Worm (Caenorhabditis elegans) whole organism, L1 larva: ENCODE measurements around the gene D1053.4.

ENCODE experiments used
- C04F5.9 ChIP-seq: sonication (generic microtip); optimal IDR thresholded peaks from 2 replicates; lab custom pipeline; 2016; ENCODE audit warnings: missing genetic modification characterization, missing compliant biosample characterization
- F16B12.6 ChIP-seq: fragments of 150-350 bp; optimal IDR thresholded peaks from 2 replicates; lab custom pipeline; 2014; ENCODE audit warnings: missing biosample characterization, missing genetic modification characterization
- aha-1 ChIP-seq: fragments of 150-350 bp; optimal IDR thresholded peaks from 2 replicates; lab custom pipeline; 2014; ENCODE audit warnings: missing biosample characterization, missing genetic modification characterization
- alr-1 ChIP-seq: fragments of 200-800 bp; sonication (Bioruptor generic); optimal IDR thresholded peaks from 2 replicates; lab custom pipeline; 2018; ENCODE audit warnings: borderline replicate concordance, mild to moderate bottlenecking, missing genetic modification characterization, missing compliant biosample characterization
- aly-2 ChIP-seq: fragments of 150-350 bp; optimal IDR thresholded peaks from 2 replicates; lab custom pipeline; 2014; ENCODE audit warnings: missing biosample characterization, missing genetic modification characterization
- ama-1 ChIP-seq: fragments of 150-350 bp; optimal IDR thresholded peaks from 2 replicates; lab custom pipeline; 2014
- blmp-1 ChIP-seq: fragments of 150-350 bp; optimal IDR thresholded peaks from 2 replicates; lab custom pipeline; 2014; ENCODE audit warnings: missing biosample characterization, missing genetic modification characterization
- ceh-8 ChIP-seq: fragments of 200-800 bp; sonication (Bioruptor generic); optimal IDR thresholded peaks from 2 replicates; lab custom pipeline; 2018; ENCODE audit warnings: mild to moderate bottlenecking, missing genetic modification characterization, moderate library complexity, missing compliant biosample characterization
- ceh-90 ChIP-seq: sonication (generic microtip); optimal IDR thresholded peaks from 2 replicates; lab custom pipeline; 2016; ENCODE audit warnings: missing genetic modification characterization, missing compliant biosample characterization
- ces-1 ChIP-seq: fragments of 150-350 bp; optimal IDR thresholded peaks from 2 replicates; lab custom pipeline; 2014; ENCODE audit warnings: missing biosample characterization, missing genetic modification reagents, missing genetic modification characterization
- efl-1 ChIP-seq, 4 experiments: fragments of 150-350 bp; optimal IDR thresholded peaks in 3 of 4; peaks in 1 of 4; 1 replicate in 1 of 4; 2 replicates in 3 of 4; lab custom pipeline; 2014; ENCODE audit warnings: missing biosample characterization in 2 of 4, missing genetic modification characterization in 2 of 4, missing genetic modification reagents in 2 of 4
- efl-3 ChIP-seq: fragments of 200-800 bp; sonication (Bioruptor generic); optimal IDR thresholded peaks from 2 replicates; lab custom pipeline; 2018; ENCODE audit warnings: mild to moderate bottlenecking, missing genetic modification characterization, missing compliant biosample characterization
- elt-2 ChIP-seq: sonication (generic microtip); optimal IDR thresholded peaks from 2 replicates; lab custom pipeline; 2016; ENCODE audit warnings: missing genetic modification characterization, mild to moderate bottlenecking, inconsistent platforms, missing compliant biosample characterization, missing genetic modification reagents
- elt-3 ChIP-seq, 6 experiments: fragments of 150-350 bp in 1 of 6; sonication (generic microtip); optimal IDR thresholded peaks; 2 replicates each; lab custom pipeline; 2017 to 2018; ENCODE audit warnings: missing biosample characterization in 6 of 6, missing genetic modification characterization in 6 of 6, inconsistent platforms in 1 of 6
- fkh-8 ChIP-seq: sonication (generic microtip); optimal IDR thresholded peaks from 2 replicates; lab custom pipeline; 2016; ENCODE audit warnings: mild to moderate bottlenecking, missing genetic modification characterization, missing compliant biosample characterization
- hlh-4 ChIP-seq: sonication (generic microtip); optimal IDR thresholded peaks from 2 replicates; lab custom pipeline; 2016; ENCODE audit warnings: mild to moderate bottlenecking, missing genetic modification characterization, missing compliant biosample characterization
- isw-1 ChIP-seq: fragments of 200-800 bp; sonication (Bioruptor generic); IDR thresholded peaks from 2 replicates; pipeline ENCODE4 v1.3.6; 2022; ENCODE audit warnings: missing genetic modification characterization, missing compliant biosample characterization
- jun-1 ChIP-seq: fragments of 150-350 bp; optimal IDR thresholded peaks from 2 replicates; lab custom pipeline; 2014; ENCODE audit warnings: missing biosample characterization, missing genetic modification reagents, missing genetic modification characterization
- lin-13 ChIP-seq: fragments of 150-350 bp; optimal IDR thresholded peaks from 2 replicates; lab custom pipeline; 2014; ENCODE audit warnings: missing biosample characterization, missing genetic modification reagents, missing genetic modification characterization
- lin-14 ChIP-seq: fragments of 200-800 bp; sonication (Bioruptor generic); optimal IDR thresholded peaks from 2 replicates; lab custom pipeline; 2018; ENCODE audit warnings: mild to moderate bottlenecking, missing genetic modification characterization, moderate library complexity, missing compliant biosample characterization
- lin-35 ChIP-seq, 2 experiments: fragments of 150-350 bp; optimal IDR thresholded peaks; 2 replicates each; lab custom pipeline; 2014; ENCODE audit warnings: missing biosample characterization in 2 of 2, missing genetic modification characterization in 2 of 2, missing genetic modification reagents in 2 of 2
- lsy-2 ChIP-seq, 2 experiments: fragments of 150-350 bp; optimal IDR thresholded peaks; 2 replicates each; lab custom pipeline; 2014; ENCODE audit warnings: missing biosample characterization in 2 of 2, missing genetic modification characterization in 2 of 2
- mab-9 ChIP-seq: fragments of 200-800 bp; sonication (Bioruptor generic); IDR thresholded peaks from 2 replicates; pipeline ENCODE4 v1.3.6; 2022; ENCODE audit warnings: missing genetic modification reagents, missing genetic modification characterization, missing compliant biosample characterization
- mdl-1 ChIP-seq, 2 experiments: fragments of 150-350 bp; optimal IDR thresholded peaks; 2 replicates each; lab custom pipeline; 2014 to 2017; ENCODE audit warnings: missing biosample characterization in 2 of 2, missing genetic modification characterization in 2 of 2, inconsistent platforms in 1 of 2
- mef-2 ChIP-seq: fragments of 150-350 bp; optimal IDR thresholded peaks from 2 replicates; lab custom pipeline; 2014; ENCODE audit warnings: missing biosample characterization, missing genetic modification characterization
- mep-1 ChIP-seq: fragments of 150-350 bp; optimal IDR thresholded peaks from 2 replicates; lab custom pipeline; 2014; ENCODE audit warnings: missing biosample characterization, missing genetic modification characterization
- nhr-11 ChIP-seq: fragments of 150-350 bp; optimal IDR thresholded peaks from 2 replicates; lab custom pipeline; 2014; ENCODE audit warnings: missing biosample characterization, missing genetic modification characterization
- nhr-28 ChIP-seq: fragments of 150-350 bp; optimal IDR thresholded peaks from 2 replicates; lab custom pipeline; 2014; ENCODE audit warnings: missing biosample characterization, missing genetic modification characterization
- nhr-71 ChIP-seq: sonication (generic microtip); optimal IDR thresholded peaks from 2 replicates; lab custom pipeline; 2016; ENCODE audit warnings: mild to moderate bottlenecking, missing genetic modification characterization, moderate library complexity, missing compliant biosample characterization
- nhr-84 ChIP-seq: sonication (generic microtip); optimal IDR thresholded peaks from 2 replicates; lab custom pipeline; 2017; ENCODE audit warnings: missing biosample characterization, missing genetic modification characterization
- nhr-90 ChIP-seq: sonication (generic microtip); optimal IDR thresholded peaks from 2 replicates; lab custom pipeline; 2016; ENCODE audit warnings: mild to moderate bottlenecking, missing genetic modification characterization, missing compliant biosample characterization; ENCODE audit not compliant: poor library complexity
- pax-3 ChIP-seq: fragments of 200-800 bp; sonication (Bioruptor generic); optimal IDR thresholded peaks from 2 replicates; lab custom pipeline; 2018; ENCODE audit warnings: mild to moderate bottlenecking, missing genetic modification characterization, moderate library complexity, missing compliant biosample characterization
- rnt-1 ChIP-seq: sonication (generic microtip); optimal IDR thresholded peaks from 2 replicates; lab custom pipeline; 2016; ENCODE audit warnings: mild to moderate bottlenecking, missing genetic modification characterization, moderate library complexity, missing compliant biosample characterization
- skn-1 ChIP-seq: fragments of 150-350 bp; optimal IDR thresholded peaks from 2 replicates; lab custom pipeline; 2014; ENCODE audit warnings: missing biosample characterization, missing genetic modification characterization
- sox-4 ChIP-seq: sonication (generic microtip); optimal IDR thresholded peaks from 2 replicates; lab custom pipeline; 2016; ENCODE audit warnings: missing genetic modification characterization, missing compliant biosample characterization
- swsn-7 ChIP-seq: sonication (generic microtip); optimal IDR thresholded peaks from 2 replicates; lab custom pipeline; 2016; ENCODE audit warnings: missing genetic modification characterization, missing compliant biosample characterization
- tlp-1 ChIP-seq: fragments of 150-350 bp; optimal IDR thresholded peaks from 2 replicates; lab custom pipeline; 2014; ENCODE audit warnings: missing biosample characterization, missing genetic modification characterization
- unc-62 ChIP-seq: fragments of 150-350 bp; optimal IDR thresholded peaks from 2 replicates; lab custom pipeline; 2014; ENCODE audit warnings: missing biosample characterization, missing genetic modification reagents, missing genetic modification characterization
- unc-98 ChIP-seq: fragments of 200-800 bp; sonication (Bioruptor generic); IDR thresholded peaks from 2 replicates; pipeline ENCODE4 v1.3.6; 2022; ENCODE audit warnings: missing genetic modification characterization, missing compliant biosample characterization
- vab-15 ChIP-seq: sonication (generic microtip); optimal IDR thresholded peaks from 2 replicates; lab custom pipeline; 2017; ENCODE audit warnings: missing genotype, mild to moderate bottlenecking, missing genetic modification characterization, missing compliant biosample characterization
- xbp-1 ChIP-seq: sonication (generic microtip); optimal IDR thresholded peaks from 2 replicates; lab custom pipeline; 2016; ENCODE audit warnings: missing genetic modification characterization, missing compliant biosample characterization
- ztf-11 ChIP-seq, 2 experiments: sonication (generic microtip); optimal IDR thresholded peaks; 2 replicates each; lab custom pipeline; 2016 to 2017; ENCODE audit warnings: missing genetic modification characterization in 2 of 2, missing biosample characterization in 1 of 2, missing compliant biosample characterization in 1 of 2

The D1053.4 gene

ce11 chrX:11723781-11724201 lies at the start of gene D1053.4:
Gene D1053.4, minus strand, starts transcription at chrX:11723800.
- TF ChIP-seq lin-14 (peak; percentile 68), jun-1 (tag; lab: Kevin White, UChicago) (peak; percentile 10), mep-1 (tag; lab: Kevin White, UChicago) (peak; percentile 6), elt-2 (tag; lab: Kevin White, UChicago) (peak; percentile 79), ces-1 (GFP tag; lab: Kevin White, UChicago) (peak; percentile 22), unc-98 (GFP tag; lab: Robert Waterston, UW) (no peak), blmp-1 (tag; lab: Kevin White, UChicago) (peak; percentile 63), ztf-11 (tag; optimal IDR thresholded peaks at IDR 0.05; lab: Kevin White, UChicago) (no peak), lsy-2 (tag; optimal IDR thresholded peaks at IDR 0.05; lab: Kevin White, UChicago) (peak in 1 of 2 experiments; percentile 1), lin-35 (GFP tag; optimal IDR thresholded peaks at IDR 0.05; lab: Kevin White, UChicago) (peak in 1 of 2 experiments; percentile 27), efl-3 (GFP tag; lab: Kevin White, UChicago) (no peak), nhr-71 (peak; percentile 46), elt-3 (tag; optimal IDR thresholded peaks at IDR 0.05; lab: Kevin White, UChicago) (peak in 1 of 6 experiments; percentile 2)

DNA sequence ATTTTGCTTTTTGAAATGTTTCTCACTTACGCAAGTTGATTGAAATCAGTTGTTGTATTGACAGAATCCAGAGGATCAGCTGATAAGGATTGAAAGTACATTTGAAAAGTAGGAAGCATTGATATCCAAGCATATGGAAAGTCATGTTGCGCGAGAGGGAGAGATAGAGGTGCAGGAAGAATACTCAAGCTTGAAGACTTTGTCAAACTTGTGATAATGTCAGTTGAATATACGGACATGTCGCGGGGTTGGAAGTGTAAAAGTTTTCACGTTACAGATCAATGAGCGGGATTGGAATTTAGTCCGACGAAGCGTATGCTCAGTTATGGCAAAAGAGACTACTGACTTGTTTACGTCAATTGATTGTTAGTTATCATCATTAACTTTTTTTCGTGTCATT lies 45.7 kb upstream of the D1053.4 start, which contains the start of gene ttx-3:
TSS of gene ttx-3 (minus strand) at position 101 of the 400 bp plus-strand sequence.
- TF ChIP-seq fkh-8 (tag; lab: Kevin White, UChicago) (peak; percentile 26), nhr-90 (tag; lab: Kevin White, UChicago) (no peak), skn-1 (tag; lab: Kevin White, UChicago) (no peak), tlp-1 (tag; lab: Kevin White, UChicago) (no peak), efl-1 (optimal IDR thresholded peaks at IDR 0.05; lab: Kevin White, UChicago) (no peak), efl-1 (GFP tag; optimal IDR thresholded peaks at IDR 0.05 in 1 of 2; lab: Kevin White, UChicago) (peak in 1 of 2 experiments; percentile 29), nhr-28 (tag; lab: Kevin White, UChicago) (no peak)

DNA sequence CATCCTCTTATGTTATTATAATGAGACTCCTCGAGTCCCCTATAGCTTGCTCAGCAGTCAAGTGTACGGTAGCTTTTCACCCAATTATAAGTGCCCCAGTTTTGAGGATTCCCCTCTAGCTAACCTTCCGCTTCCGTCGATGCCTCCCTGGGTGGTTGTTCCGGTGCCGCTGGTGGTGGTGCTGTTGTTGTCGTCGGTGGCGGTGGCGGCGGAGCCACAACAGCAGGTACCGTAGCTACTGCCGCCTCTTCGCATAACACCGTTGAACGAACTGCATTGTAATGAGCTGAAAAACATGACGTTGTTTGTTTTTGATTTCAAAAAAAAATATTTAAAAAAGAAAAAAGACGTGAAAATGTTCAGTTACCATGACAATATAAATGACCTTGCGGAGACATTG lies 42.8 kb upstream of the D1053.4 start:
- TF ChIP-seq nhr-28 (tag; lab: Kevin White, UChicago) (no peak), alr-1 (no peak), ceh-8 (no peak), tlp-1 (tag; lab: Kevin White, UChicago) (no peak), ces-1 (GFP tag; lab: Kevin White, UChicago) (no peak), mef-2 (tag; lab: Kevin White, UChicago) (no peak), hlh-4 (no peak), aha-1 (no peak), unc-62 (GFP tag; lab: Kevin White, UChicago) (no peak), sox-4 (no peak), ztf-11 (tag; optimal IDR thresholded peaks at IDR 0.05; lab: Kevin White, UChicago) (no peak), pax-3 (tag; lab: Kevin White, UChicago) (no peak), ama-1 (lab: Kevin White, UChicago) (no peak), elt-3 (tag; optimal IDR thresholded peaks at IDR 0.05; lab: Kevin White, UChicago) (no peak), nhr-11 (tag; lab: Kevin White, UChicago) (no peak), aly-2 (no peak), lin-13 (GFP tag; lab: Kevin White, UChicago) (no peak), nhr-84 (tag; lab: Kevin White, UChicago) (no peak)

ce11 chrX:11765860-11766259 lies 42.3 kb upstream of the D1053.4 start:
- TF ChIP-seq efl-1 (optimal IDR thresholded peaks at IDR 0.05; lab: Kevin White, UChicago) (no peak), efl-1 (GFP tag; optimal IDR thresholded peaks at IDR 0.05 in 1 of 2; lab: Kevin White, UChicago) (peak in 1 of 2 experiments; percentile 59), C04F5.9 (tag; lab: Kevin White, UChicago) (no peak)

DNA sequence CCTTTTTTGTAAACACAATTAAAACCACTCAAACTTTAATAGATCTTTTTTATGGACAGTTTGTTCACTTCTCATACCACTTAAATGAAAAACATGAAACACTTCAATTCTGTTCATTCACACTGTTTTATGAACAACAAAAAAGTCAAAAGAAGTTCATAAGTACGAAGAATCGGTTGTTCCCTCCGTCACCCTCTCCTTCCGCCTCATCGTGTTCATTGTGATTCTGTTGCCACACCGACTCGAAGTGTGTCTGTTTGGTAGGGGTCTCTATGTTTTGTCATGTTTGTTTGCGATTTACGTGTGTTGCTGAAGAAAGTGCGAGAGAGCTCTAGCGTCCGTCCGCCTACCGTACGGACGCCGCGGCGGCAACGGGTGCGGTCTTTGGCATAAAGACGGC lies 35.2 kb upstream of the D1053.4 start, which contains the start of gene lact-7:
TSS of gene lact-7 (plus strand) at position 301 of the 400 bp plus-strand sequence.
- no peak for TF ChIP-seq jun-1 (tag; lab: Kevin White, UChicago)
- TF ChIP-seq vab-15 (tag; lab: Kevin White, UChicago) = no peak
- no peak for TF ChIP-seq sox-4
- TF ChIP-seq nhr-71 = no peak
- no peak for TF ChIP-seq xbp-1 (tag; lab: Kevin White, UChicago)
- TF ChIP-seq pax-3 (tag; lab: Kevin White, UChicago) = no peak
- no peak for TF ChIP-seq mdl-1 (tag; optimal IDR thresholded peaks at IDR 0.05; lab: Kevin White, UChicago)
- no peak for TF ChIP-seq rnt-1 (tag; lab: Kevin White, UChicago)
- TF ChIP-seq nhr-11 (tag; lab: Kevin White, UChicago) = no peak
- TF ChIP-seq F16B12.6 (tag; lab: Kevin White, UChicago) = no peak
- no peak for TF ChIP-seq swsn-7 (tag; lab: Kevin White, UChicago)
- TF ChIP-seq nhr-90 (tag; lab: Kevin White, UChicago) = no peak
- TF ChIP-seq mab-9 (GFP tag; lab: Robert Waterston, UW) = no peak
- no peak for TF ChIP-seq ceh-90 (tag; lab: Kevin White, UChicago)
- no peak for TF ChIP-seq mef-2 (tag; lab: Kevin White, UChicago)
- TF ChIP-seq isw-1 = no peak
